Worm (Caenorhabditis elegans) whole organism, L1 larva: ENCODE results near the gene str-19.

Source experiments
- C04F5.9 ChIP-seq: sonication (generic microtip); optimal IDR thresholded peaks from 2 replicates; lab custom pipeline; 2016; ENCODE audit warnings: missing genetic modification characterization, missing compliant biosample characterization
- C16A3.4 ChIP-seq: fragments of 150-350 bp; optimal IDR thresholded peaks from 2 replicates; lab custom pipeline; 2014; ENCODE audit warnings: missing biosample characterization, missing genetic modification characterization
- F16B12.6 ChIP-seq: fragments of 150-350 bp; optimal IDR thresholded peaks from 2 replicates; lab custom pipeline; 2014; ENCODE audit warnings: missing biosample characterization, missing genetic modification characterization
- aha-1 ChIP-seq: fragments of 150-350 bp; optimal IDR thresholded peaks from 2 replicates; lab custom pipeline; 2014; ENCODE audit warnings: missing biosample characterization, missing genetic modification characterization
- alr-1 ChIP-seq: fragments of 200-800 bp; sonication (Bioruptor generic); optimal IDR thresholded peaks from 2 replicates; lab custom pipeline; 2018; ENCODE audit warnings: borderline replicate concordance, mild to moderate bottlenecking, missing genetic modification characterization, missing compliant biosample characterization
- ama-1 ChIP-seq: fragments of 150-350 bp; optimal IDR thresholded peaks from 2 replicates; lab custom pipeline; 2014
- blmp-1 ChIP-seq: fragments of 150-350 bp; optimal IDR thresholded peaks from 2 replicates; lab custom pipeline; 2014; ENCODE audit warnings: missing biosample characterization, missing genetic modification characterization
- ceh-82 ChIP-seq, 3 experiments: fragments of 150-350 bp in 1 of 3; sonication (generic microtip) in 2 of 3; optimal IDR thresholded peaks; 2 replicates each; lab custom pipeline; 2014 to 2017; ENCODE audit warnings: missing biosample characterization in 3 of 3, missing genetic modification characterization in 3 of 3
- ces-1 ChIP-seq: fragments of 150-350 bp; optimal IDR thresholded peaks from 2 replicates; lab custom pipeline; 2014; ENCODE audit warnings: missing biosample characterization, missing genetic modification reagents, missing genetic modification characterization
- dpl-1 ChIP-seq, 3 experiments: fragments of 150-350 bp in 2 of 3; sonication (generic microtip) in 1 of 3; optimal IDR thresholded peaks; 2 replicates each; lab custom pipeline; 2014 to 2017; ENCODE audit warnings: missing biosample characterization in 3 of 3, missing genetic modification characterization in 3 of 3, missing genetic modification reagents in 3 of 3
- dsc-1 ChIP-seq: sonication (generic microtip); optimal IDR thresholded peaks from 2 replicates; lab custom pipeline; 2016; ENCODE audit warnings: mild to moderate bottlenecking, missing genetic modification characterization, missing compliant biosample characterization
- efl-1 ChIP-seq, 4 experiments: fragments of 150-350 bp; optimal IDR thresholded peaks in 3 of 4; peaks in 1 of 4; 1 replicate in 1 of 4; 2 replicates in 3 of 4; lab custom pipeline; 2014; ENCODE audit warnings: missing biosample characterization in 2 of 4, missing genetic modification characterization in 2 of 4, missing genetic modification reagents in 2 of 4
- egl-27 ChIP-seq, 2 experiments: fragments of 150-350 bp in 1 of 2; sonication (generic microtip); optimal IDR thresholded peaks; 3 replicates each; lab custom pipeline; 2017 to 2018; ENCODE audit warnings: missing biosample characterization in 2 of 2, missing genetic modification characterization in 2 of 2, missing genetic modification reagents in 2 of 2
- elt-3 ChIP-seq, 6 experiments: fragments of 150-350 bp in 1 of 6; sonication (generic microtip); optimal IDR thresholded peaks; 2 replicates each; lab custom pipeline; 2017 to 2018; ENCODE audit warnings: missing biosample characterization in 6 of 6, missing genetic modification characterization in 6 of 6, inconsistent platforms in 1 of 6
- ets-5 ChIP-seq: fragments of 200-800 bp; sonication (Bioruptor generic); IDR thresholded peaks from 2 replicates; pipeline ENCODE4 v1.3.6; 2022; ENCODE audit warnings: missing genetic modification characterization, missing compliant biosample characterization
- fkh-10 ChIP-seq: sonication (generic microtip); optimal IDR thresholded peaks from 2 replicates; lab custom pipeline; 2017; ENCODE audit warnings: missing biosample characterization, missing genetic modification reagents, missing genetic modification characterization
- fkh-8 ChIP-seq: sonication (generic microtip); optimal IDR thresholded peaks from 2 replicates; lab custom pipeline; 2016; ENCODE audit warnings: mild to moderate bottlenecking, missing genetic modification characterization, missing compliant biosample characterization
- grh-1 ChIP-seq: fragments of 200-800 bp; sonication (Bioruptor generic); IDR thresholded peaks from 2 replicates; pipeline ENCODE4 v1.3.6; 2022; ENCODE audit warnings: missing genetic modification reagents, missing genetic modification characterization, missing compliant biosample characterization
- hpl-2 ChIP-seq: fragments of 150-350 bp; optimal IDR thresholded peaks from 2 replicates; lab custom pipeline; 2014; ENCODE audit warnings: missing biosample characterization, missing genetic modification reagents, missing genetic modification characterization
- isw-1 ChIP-seq: fragments of 200-800 bp; sonication (Bioruptor generic); IDR thresholded peaks from 2 replicates; pipeline ENCODE4 v1.3.6; 2022; ENCODE audit warnings: missing genetic modification characterization, missing compliant biosample characterization
- lin-13 ChIP-seq: fragments of 150-350 bp; optimal IDR thresholded peaks from 2 replicates; lab custom pipeline; 2014; ENCODE audit warnings: missing biosample characterization, missing genetic modification reagents, missing genetic modification characterization
- lin-14 ChIP-seq: fragments of 200-800 bp; sonication (Bioruptor generic); optimal IDR thresholded peaks from 2 replicates; lab custom pipeline; 2018; ENCODE audit warnings: mild to moderate bottlenecking, missing genetic modification characterization, moderate library complexity, missing compliant biosample characterization
- lin-15B ChIP-seq: fragments of 150-350 bp; sonication (generic microtip); optimal IDR thresholded peaks from 3 replicates; lab custom pipeline; 2014; ENCODE audit warnings: missing biosample characterization, missing genetic modification characterization
- lin-35 ChIP-seq, 2 experiments: fragments of 150-350 bp; optimal IDR thresholded peaks; 2 replicates each; lab custom pipeline; 2014; ENCODE audit warnings: missing biosample characterization in 2 of 2, missing genetic modification characterization in 2 of 2, missing genetic modification reagents in 2 of 2
- lin-39 ChIP-seq: fragments of 150-350 bp; optimal IDR thresholded peaks from 2 replicates; lab custom pipeline; 2014; ENCODE audit warnings: missing biosample characterization, missing genetic modification reagents, missing genetic modification characterization
- mef-2 ChIP-seq: fragments of 150-350 bp; optimal IDR thresholded peaks from 2 replicates; lab custom pipeline; 2014; ENCODE audit warnings: missing biosample characterization, missing genetic modification characterization
- mep-1 ChIP-seq: fragments of 150-350 bp; optimal IDR thresholded peaks from 2 replicates; lab custom pipeline; 2014; ENCODE audit warnings: missing biosample characterization, missing genetic modification characterization
- nhr-20 ChIP-seq: sonication (generic microtip); optimal IDR thresholded peaks from 2 replicates; lab custom pipeline; 2016; ENCODE audit warnings: mild to moderate bottlenecking, missing genetic modification characterization, missing compliant biosample characterization
- nhr-47 ChIP-seq: sonication (generic microtip); optimal IDR thresholded peaks from 2 replicates; lab custom pipeline; 2016; ENCODE audit warnings: mild to moderate bottlenecking, missing genetic modification characterization, moderate library complexity, missing compliant biosample characterization
- nhr-71 ChIP-seq: sonication (generic microtip); optimal IDR thresholded peaks from 2 replicates; lab custom pipeline; 2016; ENCODE audit warnings: mild to moderate bottlenecking, missing genetic modification characterization, moderate library complexity, missing compliant biosample characterization
- nhr-85 ChIP-seq: sonication (generic microtip); peaks from one replicate; lab custom pipeline; 2016; ENCODE audit warnings: missing genetic modification characterization, inconsistent platforms, missing compliant biosample characterization
- pag-3 ChIP-seq: sonication (generic microtip); optimal IDR thresholded peaks from 2 replicates; lab custom pipeline; 2017; ENCODE audit warnings: missing genetic modification characterization, mild to moderate bottlenecking, missing compliant biosample characterization, antibody characterized with exemption, borderline replicate concordance; ENCODE audit not compliant: insufficient read depth
- pqm-1 ChIP-seq: sonication (generic microtip); optimal IDR thresholded peaks from 3 replicates; lab custom pipeline; 2017; ENCODE audit warnings: missing biosample characterization, missing genetic modification characterization
- rnt-1 ChIP-seq: sonication (generic microtip); optimal IDR thresholded peaks from 2 replicates; lab custom pipeline; 2016; ENCODE audit warnings: mild to moderate bottlenecking, missing genetic modification characterization, moderate library complexity, missing compliant biosample characterization
- skn-1 ChIP-seq: fragments of 150-350 bp; optimal IDR thresholded peaks from 2 replicates; lab custom pipeline; 2014; ENCODE audit warnings: missing biosample characterization, missing genetic modification characterization
- snpc-4 ChIP-seq: fragments of 150-350 bp; optimal IDR thresholded peaks from 2 replicates; lab custom pipeline; 2014; ENCODE audit warnings: missing biosample characterization, missing genetic modification characterization
- snu-23 ChIP-seq: sonication (generic microtip); optimal IDR thresholded peaks from 2 replicates; lab custom pipeline; 2016; ENCODE audit warnings: missing genetic modification characterization, missing compliant biosample characterization
- sox-4 ChIP-seq: sonication (generic microtip); optimal IDR thresholded peaks from 2 replicates; lab custom pipeline; 2016; ENCODE audit warnings: missing genetic modification characterization, missing compliant biosample characterization
- sptf-1 ChIP-seq: fragments of 150-350 bp; optimal IDR thresholded peaks from 2 replicates; lab custom pipeline; 2014; ENCODE audit warnings: missing biosample characterization, missing genetic modification characterization
- swsn-7 ChIP-seq: sonication (generic microtip); optimal IDR thresholded peaks from 2 replicates; lab custom pipeline; 2016; ENCODE audit warnings: missing genetic modification characterization, missing compliant biosample characterization
- tlp-1 ChIP-seq: fragments of 150-350 bp; optimal IDR thresholded peaks from 2 replicates; lab custom pipeline; 2014; ENCODE audit warnings: missing biosample characterization, missing genetic modification characterization
- unc-130 ChIP-seq: fragments of 150-350 bp; optimal IDR thresholded peaks from 2 replicates; lab custom pipeline; 2017; ENCODE audit warnings: missing biosample characterization, missing genetic modification characterization, inconsistent platforms
- vab-15 ChIP-seq: sonication (generic microtip); optimal IDR thresholded peaks from 2 replicates; lab custom pipeline; 2017; ENCODE audit warnings: missing genotype, mild to moderate bottlenecking, missing genetic modification characterization, missing compliant biosample characterization
- zag-1 ChIP-seq: fragments of 150-350 bp; optimal IDR thresholded peaks from 2 replicates; lab custom pipeline; 2014; ENCODE audit warnings: missing biosample characterization, missing genetic modification characterization
- zip-4 ChIP-seq: fragments of 200-800 bp; sonication (Bioruptor generic); optimal IDR thresholded peaks from 2 replicates; lab custom pipeline; 2018; ENCODE audit warnings: mild to moderate bottlenecking, missing genetic modification characterization, moderate library complexity, missing compliant biosample characterization
- ztf-11 ChIP-seq, 2 experiments: sonication (generic microtip); optimal IDR thresholded peaks; 2 replicates each; lab custom pipeline; 2016 to 2017; ENCODE audit warnings: missing genetic modification characterization in 2 of 2, missing biosample characterization in 1 of 2, missing compliant biosample characterization in 1 of 2

The str-19 gene

DNA sequence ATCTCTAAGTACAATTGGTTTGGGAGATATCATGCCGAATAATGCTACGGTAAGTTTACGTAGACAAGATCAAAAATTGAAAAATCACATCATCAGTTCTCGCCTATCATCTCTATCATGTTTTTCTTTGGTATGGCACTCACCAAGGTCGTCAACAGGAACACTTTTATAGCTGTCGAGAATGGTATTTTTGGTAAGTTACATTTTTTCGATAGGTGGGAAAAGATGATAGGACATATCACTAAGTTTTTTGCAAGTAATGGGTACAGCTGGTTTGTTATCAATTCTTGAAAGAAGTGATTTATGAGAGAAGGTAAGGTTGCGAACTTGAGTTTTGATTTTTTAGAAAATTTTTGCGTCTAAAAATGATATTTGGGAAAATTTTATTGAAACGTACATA lies 36.3 kb downstream of the str-19 start (continued):
- TF ChIP-seq mef-2 (tag; lab: Kevin White, UChicago) (no peak), zip-4 (GFP tag; lab: Kevin White, UChicago) (no peak), aha-1 (tag; lab: Kevin White, UChicago) (no peak), hpl-2 (GFP tag; lab: Kevin White, UChicago) (no peak), snpc-4 (no peak), sptf-1 (tag; lab: Kevin White, UChicago) (no peak), nhr-85 (peak; percentile 90), pag-3 (peak; percentile 54), lin-13 (GFP tag; lab: Kevin White, UChicago) (no peak), ceh-82 (tag; optimal IDR thresholded peaks at IDR 0.05; lab: Kevin White, UChicago) (no peak), lin-15B (tag; lab: Kevin White, UChicago) (no peak)

ce11 chrV:15704745-15705144 lies 39.5 kb downstream of the str-19 start, which contains the start of gene twk-34:
Gene twk-34, plus strand, starts transcription at chrV:15704960.
- no peak for TF ChIP-seq nhr-71 (tag; lab: Kevin White, UChicago)
- TF ChIP-seq lin-14 (GFP tag; lab: Kevin White, UChicago) = no peak
- TF ChIP-seq sox-4 (tag; lab: Kevin White, UChicago) = no peak
- TF ChIP-seq elt-3 (tag; optimal IDR thresholded peaks at IDR 0.05; lab: Kevin White, UChicago) = peak in 1 of 6 experiments; percentile 51
- no peak for TF ChIP-seq fkh-10 (GFP tag; lab: Kevin White, UChicago)
- peak; percentile 29 for TF ChIP-seq nhr-85
- no peak for TF ChIP-seq swsn-7 (tag; lab: Kevin White, UChicago)
- no peak for TF ChIP-seq sptf-1 (tag; lab: Kevin White, UChicago)
- TF ChIP-seq blmp-1 (tag; lab: Kevin White, UChicago) = peak; percentile 5
- no peak for TF ChIP-seq tlp-1 (tag; lab: Kevin White, UChicago)
- TF ChIP-seq mep-1 = no peak
- no peak for TF ChIP-seq lin-35 (GFP tag; optimal IDR thresholded peaks at IDR 0.05; lab: Kevin White, UChicago)
- TF ChIP-seq, all 84 proteins: peak for 3

ce11 chrV:15702263-15702662 lies 42.0 kb downstream of the str-19 start, which contains the start of gene nhr-53:
Gene nhr-53, minus strand, starts transcription at chrV:15702363.
- TF ChIP-seq skn-1 (tag; lab: Kevin White, UChicago) (no peak), nhr-20 (tag; lab: Kevin White, UChicago) (no peak), efl-1 (optimal IDR thresholded peaks at IDR 0.05; lab: Kevin White, UChicago) (no peak), efl-1 (GFP tag; optimal IDR thresholded peaks at IDR 0.05 in 1 of 2; lab: Kevin White, UChicago) (peak in 1 of 2 experiments; percentile 30), ztf-11 (tag; optimal IDR thresholded peaks at IDR 0.05; lab: Kevin White, UChicago) (no peak), dsc-1 (tag; lab: Kevin White, UChicago) (no peak), snpc-4 (no peak)

- TF ChIP-seq nhr-47 (tag; lab: Kevin White, UChicago) (no peak), vab-15 (tag; lab: Kevin White, UChicago) (no peak), dpl-1 (GFP tag; optimal IDR thresholded peaks at IDR 0.05; lab: Kevin White, UChicago) (no peak), grh-1 (no peak), egl-27 (tag; optimal IDR thresholded peaks at IDR 0.05; lab: Kevin White, UChicago) (no peak), C04F5.9 (tag; lab: Kevin White, UChicago) (no peak), ces-1 (GFP tag; lab: Kevin White, UChicago) (no peak), F16B12.6 (tag; lab: Kevin White, UChicago) (no peak), ama-1 (no peak)
These were observed 44.5 kb downstream of the str-19 start, which contains the start of gene nhr-199 for ce11 chrV:15699799-15700198. Gene nhr-199, minus strand, starts transcription at chrV:15699899.

ce11 chrV:15698099-15698498 lies 46.2 kb downstream of the str-19 start, which contains the start of gene srx-29:
Gene srx-29, minus strand, starts transcription at chrV:15698199.
- no peak for TF ChIP-seq lin-39 (tag; lab: Kevin White, UChicago)
- no peak for TF ChIP-seq ets-5 (GFP tag; lab: Robert Waterston, UW)
- TF ChIP-seq ces-1 (GFP tag; lab: Kevin White, UChicago) = no peak
- no peak for TF ChIP-seq tlp-1 (tag; lab: Kevin White, UChicago)
- no peak for TF ChIP-seq alr-1 (tag; lab: Kevin White, UChicago)
- TF ChIP-seq pqm-1 (tag; lab: Kevin White, UChicago) = no peak
- TF ChIP-seq skn-1 (tag; lab: Kevin White, UChicago) = no peak
- TF ChIP-seq mef-2 (tag; lab: Kevin White, UChicago) = no peak
- TF ChIP-seq isw-1 (GFP tag; lab: Robert Waterston, UW) = no peak
- no peak for TF ChIP-seq rnt-1 (tag; lab: Kevin White, UChicago)
- no peak for TF ChIP-seq pag-3
- TF ChIP-seq C16A3.4 (tag; lab: Kevin White, UChicago) = no peak
- no peak for TF ChIP-seq unc-130
- no peak for TF ChIP-seq snu-23 (GFP tag; lab: Kevin White, UChicago)
- no peak for TF ChIP-seq zag-1
- TF ChIP-seq fkh-8 (tag; lab: Kevin White, UChicago) = no peak
